Worm (Caenorhabditis elegans): Measurements from ENCODE around the gene acr-9.

acr-9 gene

DNA sequence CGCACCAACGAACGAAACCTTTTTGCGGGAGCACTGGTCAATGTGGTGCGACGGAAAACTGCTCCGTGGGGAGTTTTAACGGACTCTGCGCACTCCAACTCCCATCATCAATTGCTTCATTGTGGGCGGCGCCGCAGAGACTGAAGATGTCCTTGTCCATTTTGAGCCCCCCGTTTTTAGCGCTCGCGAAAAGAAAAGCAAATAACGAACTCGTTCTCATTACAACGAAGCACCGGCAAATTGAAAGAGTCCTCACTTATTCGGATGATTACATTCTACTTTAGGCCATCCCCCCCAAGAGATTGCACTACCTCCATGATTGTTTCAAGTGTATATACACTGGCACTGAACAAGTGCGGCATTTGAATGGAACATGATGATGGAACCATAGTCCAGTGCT, at the start of gene acr-9:
Gene acr-9 (minus strand): TSS at position 101 of the 400 bp plus-strand sequence.
- TF ChIP-seq hlh-30 (tag; optimal IDR thresholded peaks at IDR 0.05; ENCODE audit: insufficient read depth) (no peak), unc-62 (GFP tag; optimal IDR thresholded peaks at IDR 0.05 in 1 of 2) (peak in 1 of 2 experiments; percentile 37), unc-62 (tag; optimal IDR thresholded peaks at IDR 0.05) (no peak)

DNA sequence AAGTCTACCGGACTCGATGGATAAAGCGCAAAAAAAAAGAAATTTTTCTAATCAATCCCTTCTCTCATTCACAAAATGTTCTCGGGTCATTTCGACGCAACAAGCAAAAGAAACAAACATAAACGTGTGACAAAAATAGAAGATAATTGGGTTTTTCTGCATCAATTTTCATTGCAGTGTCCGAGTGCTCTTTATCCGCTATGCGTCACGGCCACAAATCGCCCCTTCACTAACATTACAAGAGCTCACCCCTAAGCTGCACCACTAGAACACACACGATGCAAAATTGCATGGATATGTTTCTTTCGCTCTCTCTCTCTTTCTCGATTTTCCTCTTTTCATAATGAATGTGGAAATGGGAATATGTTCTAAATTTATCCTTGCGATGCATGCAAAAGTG, 49.5 kb upstream of the acr-9 start:
- peak in 1 of 2 experiments; percentile 55 for TF ChIP-seq unc-62 (GFP tag; optimal IDR thresholded peaks at IDR 0.05 in 1 of 2)
- no peak for TF ChIP-seq unc-62 (tag; optimal IDR thresholded peaks at IDR 0.05)
- TF ChIP-seq T20F7.1 (GFP tag; optimal IDR thresholded peaks at IDR 0.05), result no peak

ce11 chrX:13690333-13690732, 43.6 kb upstream of the acr-9 start:
- TF ChIP-seq spr-3 (GFP tag; optimal IDR thresholded peaks at IDR 0.05) (no peak), snpc-4 (tag; optimal IDR thresholded peaks at IDR 0.05) (peak; percentile 52)

- TF ChIP-seq daf-16 (GFP tag; optimal IDR thresholded peaks at IDR 0.05) (no peak), daf-16 (tag; optimal IDR thresholded peaks at IDR 0.05) (peak; percentile 39), set-16 (GFP tag; IDR thresholded peaks at IDR 0.05) (no peak)
Observed at ce11 chrX:13687655-13688054, 41.0 kb upstream of the acr-9 start, which contains the start of gene adm-2. Gene adm-2, plus strand, starts transcription at chrX:13687955.

DNA sequence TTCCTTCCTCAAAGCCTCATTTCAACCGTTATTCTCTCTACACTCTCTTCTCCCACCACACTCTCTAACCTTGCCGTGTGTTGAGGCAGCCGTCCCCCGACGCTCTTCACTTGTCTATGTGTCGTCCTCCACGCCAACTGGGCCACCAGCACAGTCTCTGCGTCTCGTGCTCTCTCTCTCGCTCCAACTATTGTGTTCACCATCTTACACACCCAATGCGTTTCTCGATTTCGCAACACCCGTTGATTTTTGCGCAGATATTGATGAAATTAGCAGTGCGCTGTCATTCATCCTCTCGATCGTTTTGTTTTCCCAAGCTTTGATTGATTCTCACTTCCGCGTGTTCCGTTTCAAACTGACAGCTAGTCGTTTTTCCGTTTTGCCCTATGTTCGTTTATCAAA, 40.4 kb upstream of the acr-9 start:
- TF ChIP-seq nhr-28 (tag; optimal IDR thresholded peaks at IDR 0.05) (peak; percentile 10), unc-39 (tag; optimal IDR thresholded peaks at IDR 0.05) (no peak), lir-3 (tag; optimal IDR thresholded peaks at IDR 0.05) (no peak), hlh-30 (tag; optimal IDR thresholded peaks at IDR 0.05; ENCODE audit: insufficient read depth) (peak; percentile 58), R02D3.7 (tag; optimal IDR thresholded peaks at IDR 0.05) (no peak), fkh-10 (GFP tag; optimal IDR thresholded peaks at IDR 0.05) (peak; percentile 14), nhr-102 (tag; optimal IDR thresholded peaks at IDR 0.05) (peak; percentile 22), nhr-10 (tag; optimal IDR thresholded peaks at IDR 0.05) (no peak), dmd-9 (GFP tag; IDR thresholded peaks at IDR 0.05) (no peak), spr-1 (tag; optimal IDR thresholded peaks at IDR 0.05) (peak; percentile 44), ztf-7 (tag; optimal IDR thresholded peaks at IDR 0.05) (no peak), ceh-20 (GFP tag; IDR thresholded peaks at IDR 0.05) (no peak), T20F7.1 (GFP tag; optimal IDR thresholded peaks at IDR 0.05) (no peak), nhr-48 (tag; optimal IDR thresholded peaks at IDR 0.05) (no peak), lin-39 (tag; optimal IDR thresholded peaks at IDR 0.05) (no peak), Y48G9A.11 (GFP tag; IDR thresholded peaks at IDR 0.05) (no peak), php-3 (GFP tag; IDR thresholded peaks at IDR 0.05) (no peak), arid-1 (GFP tag; conservative IDR thresholded peaks at IDR 0.05) (no peak), Y5F2A.4 (GFP tag; optimal IDR thresholded peaks at IDR 0.05) (no peak), jun-1 (tag; optimal IDR thresholded peaks at IDR 0.05) (peak; percentile 6), madf-9 (GFP tag; conservative IDR thresholded peaks at IDR 0.05) (no peak), ZK546.5 (tag; optimal IDR thresholded peaks at IDR 0.05) (no peak), mxl-3 (GFP tag; optimal IDR thresholded peaks at IDR 0.05) (peak; percentile 81), lin-15B (tag; optimal IDR thresholded peaks at IDR 0.05) (no peak), dmd-6 (GFP tag; IDR thresholded peaks at IDR 0.05) (peak; percentile 55), sdz-12 (GFP tag; optimal IDR thresholded peaks at IDR 0.05) (no peak), mep-1 (tag; optimal IDR thresholded peaks at IDR 0.05) (peak; percentile 72), lin-38 (GFP tag; IDR thresholded peaks at IDR 0.05) (no peak), dpl-1 (GFP tag; optimal IDR thresholded peaks at IDR 0.05) (no peak), nhr-6 (tag; optimal IDR thresholded peaks at IDR 0.05) (no peak), snpc-1.2 (GFP tag; IDR thresholded peaks at IDR 0.05) (no peak), vab-7 (GFP tag; IDR thresholded peaks at IDR 0.05) (no peak), ceh-82 (tag; optimal IDR thresholded peaks at IDR 0.05) (no peak), zfp-3 (GFP tag; conservative IDR thresholded peaks at IDR 0.05) (no peak), daf-19 (GFP tag; conservative IDR thresholded peaks at IDR 0.05) (no peak), F37D6.2 (tag; optimal IDR thresholded peaks at IDR 0.05) (peak; percentile 43), zip-11 (GFP tag; IDR thresholded peaks at IDR 0.05) (no peak)

All from whole organism, L4 larva.